Fruit fly (Drosophila melanogaster) S2 (cell line): Measurements from ENCODE around the gene Cka.

ENCODE experiments used
- CG8478 ChIP-seq: fragments of >200 bp; optimal IDR thresholded peaks from 2 replicates; lab custom pipeline; 2018
- CTCF ChIP-seq, 2 experiments: fragments of >200 bp; optimal IDR thresholded peaks; 2 replicates each; lab custom pipeline; 2018

DNA sequence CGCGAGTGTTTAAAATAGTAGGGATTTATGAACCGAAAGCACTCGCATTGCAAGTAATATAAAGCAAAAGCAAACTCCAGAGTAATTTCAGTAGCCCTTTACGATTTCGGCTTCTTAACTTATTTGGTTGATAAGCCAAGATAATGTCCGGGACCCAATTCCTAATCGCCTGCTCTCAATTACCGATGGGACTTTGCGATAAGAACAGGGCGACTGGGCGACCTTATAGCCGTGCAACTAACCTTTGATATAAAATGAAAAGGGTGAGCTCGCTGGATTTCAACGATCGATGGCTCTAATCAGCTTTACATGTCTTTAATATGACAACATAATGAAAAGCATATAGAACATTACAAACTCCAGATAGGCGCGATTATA, 32.5 kb upstream of the Cka start, which contains the start of gene CG7227:
- no peak for TF ChIP-seq CTCF (optimal IDR thresholded peaks at IDR 0.05; lab: Kevin White, UChicago)
- no peak for TF ChIP-seq CG8478 (lab: Kevin White, UChicago)
